Fruit fly (Drosophila melanogaster) whole organism, prepupa: ENCODE measurements around the gene CG17721.

Experiments used
- Blimp-1 ChIP-seq: fragments of 200-800 bp; sonication (Bioruptor generic); optimal IDR thresholded peaks from 3 replicates; lab custom pipeline; 2017; ENCODE audit warnings: missing biosample characterization, missing genetic modification characterization, mild to moderate bottlenecking, moderate library complexity, missing genetic modification reagents
- CG10631 ChIP-seq: fragments of 200-800 bp; sonication (Bioruptor generic); optimal IDR thresholded peaks from 2 replicates; lab custom pipeline; 2016; ENCODE audit warnings: missing biosample characterization, missing genetic modification characterization
- CG10669 ChIP-seq: fragments of 200-800 bp; sonication (Bioruptor generic); optimal IDR thresholded peaks from 3 replicates; lab custom pipeline; 2018; ENCODE audit warnings: missing biosample characterization, mild to moderate bottlenecking, missing genetic modification characterization, moderate library complexity
- CG11294 ChIP-seq: fragments of 200-800 bp; sonication (Bioruptor generic); IDR thresholded peaks from 2 replicates; pipeline ENCODE4 v1.3.6; 2022; ENCODE audit warnings: missing biosample characterization, missing genetic modification characterization
- CG11762 ChIP-seq: fragments of 200-800 bp; sonication (Bioruptor generic); optimal IDR thresholded peaks from 3 replicates; lab custom pipeline; 2016; ENCODE audit warnings: missing biosample characterization, missing genetic modification characterization; ENCODE audit not compliant: insufficient read depth
- CG11902 ChIP-seq: fragments of 200-800 bp; sonication (Bioruptor generic); optimal IDR thresholded peaks from 3 replicates; lab custom pipeline; 2016; ENCODE audit warnings: missing biosample characterization, missing genetic modification characterization
- CG15336 ChIP-seq: fragments of 200-800 bp; sonication (Bioruptor generic); IDR thresholded peaks from 2 replicates; pipeline ENCODE4 v1.3.6; 2022; ENCODE audit warnings: missing biosample characterization, missing genetic modification characterization
- CG1621 ChIP-seq: fragments of 200-800 bp; sonication (Bioruptor generic); optimal IDR thresholded peaks from 3 replicates; lab custom pipeline; 2018; ENCODE audit warnings: missing biosample characterization, mild to moderate bottlenecking, missing genetic modification characterization
- CG16779 ChIP-seq: fragments of 200-800 bp; sonication (Bioruptor generic); optimal IDR thresholded peaks from 3 replicates; lab custom pipeline; 2017; ENCODE audit warnings: missing biosample characterization, mild to moderate bottlenecking, missing genetic modification characterization
- CG3032 ChIP-seq: fragments of 200-800 bp; optimal IDR thresholded peaks from 2 replicates; lab custom pipeline; 2019; ENCODE audit warnings: missing biosample characterization, mild to moderate bottlenecking, missing genetic modification characterization, moderate library complexity
- CG31627 ChIP-seq: fragments of 200-800 bp; sonication (Bioruptor generic); optimal IDR thresholded peaks from 3 replicates; lab custom pipeline; 2016; ENCODE audit warnings: missing biosample characterization, missing genetic modification characterization
- CG32006 ChIP-seq: fragments of 200-800 bp; sonication (Bioruptor generic); optimal IDR thresholded peaks from 3 replicates; lab custom pipeline; 2017; ENCODE audit warnings: missing biosample characterization, mild to moderate bottlenecking, missing genetic modification characterization
- CG3919 ChIP-seq: fragments of 200-800 bp; sonication (Bioruptor generic); optimal IDR thresholded peaks from 3 replicates; lab custom pipeline; 2016; ENCODE audit warnings: missing biosample characterization, missing genetic modification characterization
- CG6163 ChIP-seq: fragments of 200-800 bp; sonication (Bioruptor generic); IDR thresholded peaks from 3 replicates; pipeline ENCODE4 v1.3.6; 2022; ENCODE audit warnings: missing biosample characterization, missing genetic modification characterization
- CG6276 ChIP-seq: fragments of 200-800 bp; sonication (Bioruptor generic); optimal IDR thresholded peaks from 2 replicates; lab custom pipeline; 2017; ENCODE audit warnings: missing biosample characterization, mild to moderate bottlenecking, missing genetic modification characterization
- CG6792 ChIP-seq: fragments of 200-800 bp; sonication (Bioruptor generic); optimal IDR thresholded peaks from 3 replicates; lab custom pipeline; 2016; ENCODE audit warnings: missing biosample characterization, missing genetic modification characterization
- CG6808 ChIP-seq: fragments of 200-800 bp; sonication (Bioruptor generic); optimal IDR thresholded peaks from 3 replicates; lab custom pipeline; 2017; ENCODE audit warnings: missing biosample characterization, missing genetic modification characterization, mild to moderate bottlenecking, moderate library complexity, missing genetic modification reagents
- CG7368 ChIP-seq: fragments of 200-800 bp; sonication (Bioruptor generic); optimal IDR thresholded peaks from 3 replicates; lab custom pipeline; 2016; ENCODE audit warnings: missing biosample characterization, missing genetic modification characterization
- CG8319 ChIP-seq: fragments of 200-800 bp; sonication (Bioruptor generic); optimal IDR thresholded peaks from 3 replicates; lab custom pipeline; 2016; ENCODE audit warnings: missing biosample characterization, missing genetic modification characterization
- CG8632 ChIP-seq: fragments of 200-800 bp; sonication (Bioruptor generic); optimal IDR thresholded peaks from 3 replicates; lab custom pipeline; 2016; ENCODE audit warnings: missing biosample characterization, missing genetic modification characterization
- CG9139 ChIP-seq: fragments of 200-800 bp; sonication (Bioruptor generic); optimal IDR thresholded peaks from 3 replicates; lab custom pipeline; 2017; ENCODE audit warnings: missing biosample characterization, mild to moderate bottlenecking, missing genetic modification characterization
- Eip75B ChIP-seq: fragments of 200-800 bp; sonication (Bioruptor generic); optimal IDR thresholded peaks from 3 replicates; lab custom pipeline; 2016; ENCODE audit warnings: missing biosample characterization, missing genetic modification characterization
- Eip93F ChIP-seq: fragments of 200-800 bp; sonication (Bioruptor generic); optimal IDR thresholded peaks from 2 replicates; lab custom pipeline; 2016; ENCODE audit warnings: missing biosample characterization, mild to moderate bottlenecking, missing genetic modification characterization
- Ets21C ChIP-seq: fragments of 200-800 bp; sonication (Bioruptor generic); optimal IDR thresholded peaks from 3 replicates; lab custom pipeline; 2016; ENCODE audit warnings: missing biosample characterization, missing genetic modification characterization
- Gug ChIP-seq: fragments of 200-800 bp; sonication (Bioruptor generic); IDR thresholded peaks from 2 replicates; pipeline ENCODE4 v1.3.6; 2022; ENCODE audit warnings: missing biosample characterization, missing genetic modification characterization
- Hr38 ChIP-seq: sonication (Bioruptor generic); optimal IDR thresholded peaks from 2 replicates; lab custom pipeline; 2016; ENCODE audit warnings: missing biosample characterization, missing genetic modification characterization
- Hr39 ChIP-seq: fragments of 200-800 bp; sonication (Bioruptor generic); optimal IDR thresholded peaks from 2 replicates; lab custom pipeline; 2016; ENCODE audit warnings: missing biosample characterization, missing genetic modification characterization
- Hr4 ChIP-seq: fragments of 200-800 bp; sonication (Bioruptor generic); optimal IDR thresholded peaks from 3 replicates; lab custom pipeline; 2016; ENCODE audit warnings: missing biosample characterization, missing genetic modification characterization
- OdsH ChIP-seq: fragments of 200-800 bp; sonication (Bioruptor generic); optimal IDR thresholded peaks from 3 replicates; lab custom pipeline; 2016; ENCODE audit warnings: missing biosample characterization, missing genetic modification characterization
- Smox ChIP-seq: fragments of 200-800 bp; sonication (Bioruptor generic); optimal IDR thresholded peaks from 3 replicates; lab custom pipeline; 2016; ENCODE audit warnings: missing biosample characterization, missing genetic modification characterization
- Sox102F ChIP-seq: fragments of 200-800 bp; sonication (Bioruptor generic); optimal IDR thresholded peaks from 2 replicates; lab custom pipeline; 2016; ENCODE audit warnings: missing biosample characterization, mild to moderate bottlenecking, missing genetic modification characterization
- Sox15 ChIP-seq: fragments of 200-800 bp; sonication (Bioruptor generic); optimal IDR thresholded peaks from 3 replicates; lab custom pipeline; 2016; ENCODE audit warnings: missing biosample characterization, missing genetic modification characterization
- achi ChIP-seq: fragments of 200-800 bp; sonication (Bioruptor generic); optimal IDR thresholded peaks from 3 replicates; lab custom pipeline; 2016; ENCODE audit warnings: missing biosample characterization, missing genetic modification characterization
- cyc ChIP-seq: fragments of 200-800 bp; sonication (Bioruptor generic); optimal IDR thresholded peaks from 3 replicates; lab custom pipeline; 2016; ENCODE audit warnings: missing biosample characterization, missing genetic modification characterization
- dac ChIP-seq: fragments of 200-800 bp; sonication (Bioruptor generic); optimal IDR thresholded peaks from 2 replicates; lab custom pipeline; 2017; ENCODE audit warnings: missing biosample characterization, mild to moderate bottlenecking, missing genetic modification characterization
- dsx ChIP-seq: fragments of 200-800 bp; optimal IDR thresholded peaks from 3 replicates; lab custom pipeline; 2019; ENCODE audit warnings: missing biosample characterization, mild to moderate bottlenecking, missing genetic modification characterization, moderate library complexity; ENCODE audit not compliant: poor library complexity, severe bottlenecking
- eg ChIP-seq: fragments of 200-800 bp; sonication (Bioruptor generic); IDR thresholded peaks from 3 replicates; pipeline ENCODE4 v1.3.6; 2022; ENCODE audit warnings: missing biosample characterization, missing genetic modification characterization
- fd59A ChIP-seq: fragments of 200-800 bp; sonication (Bioruptor generic); optimal IDR thresholded peaks from 2 replicates; lab custom pipeline; 2017; ENCODE audit warnings: missing biosample characterization, mild to moderate bottlenecking, missing genetic modification characterization, missing genetic modification reagents
- fd85E ChIP-seq: fragments of 200-800 bp; sonication (Bioruptor generic); optimal IDR thresholded peaks from 3 replicates; lab custom pipeline; 2016; ENCODE audit warnings: missing biosample characterization, missing genetic modification characterization
- net ChIP-seq: fragments of 200-800 bp; sonication (Bioruptor generic); optimal IDR thresholded peaks from 3 replicates; lab custom pipeline; 2016; ENCODE audit warnings: missing biosample characterization, missing genetic modification characterization
- pdm3 ChIP-seq: fragments of 200-800 bp; sonication (Bioruptor generic); optimal IDR thresholded peaks from 3 replicates; lab custom pipeline; 2016; ENCODE audit warnings: missing biosample characterization, missing genetic modification characterization
- salr ChIP-seq, 2 experiments: fragments of 200-800 bp; sonication (Bioruptor generic); optimal IDR thresholded peaks; 3 replicates each; lab custom pipeline; 2016 to 2018; ENCODE audit warnings: missing biosample characterization in 2 of 2, missing genetic modification characterization in 2 of 2, mild to moderate bottlenecking in 1 of 2
- ss ChIP-seq, 2 experiments: fragments of 200-800 bp; sonication (Bioruptor generic); optimal IDR thresholded peaks; 2 replicates in 1 of 2; 3 replicates in 1 of 2; lab custom pipeline; 2017 to 2018; ENCODE audit warnings: mild to moderate bottlenecking in 2 of 2, missing biosample characterization in 2 of 2, missing genetic modification characterization in 2 of 2, moderate library complexity in 1 of 2
- svp ChIP-seq: fragments of 200-800 bp; sonication (Bioruptor generic); peaks from one replicate; lab custom pipeline; 2016; ENCODE audit warnings: missing biosample characterization, missing genetic modification characterization
- vri ChIP-seq: fragments of 200-800 bp; sonication (Bioruptor generic); optimal IDR thresholded peaks from 3 replicates; lab custom pipeline; 2016; ENCODE audit warnings: missing biosample characterization, mild to moderate bottlenecking, missing genetic modification characterization

CG17721 gene

dm6 chr3R:11196648-11197388 lies 38.1 kb upstream of the CG17721 start (continued):
- TF ChIP-seq CG6808 (GFP tag; lab: Kevin White, UChicago), result peak; percentile 97
- peak; percentile 100 for TF ChIP-seq CG32006 (GFP tag; lab: Kevin White, UChicago)
- TF ChIP-seq CG8319 (GFP tag; lab: Kevin White, UChicago), result peak; percentile 94
- peak; percentile 95 for TF ChIP-seq CG31627
- TF ChIP-seq CG10669, result peak; percentile 96
- peak; percentile 97 for TF ChIP-seq CG6163
- peak; percentile 87 to 98 for TF ChIP-seq salr (GFP tag; optimal IDR thresholded peaks at IDR 0.05; lab: Kevin White, UChicago)
- peak; percentile 99 for TF ChIP-seq CG8632 (GFP tag; lab: Kevin White, UChicago)
- TF ChIP-seq Hr4, result peak; percentile 98
- TF ChIP-seq CG6792, result peak; percentile 96
- TF ChIP-seq Eip93F (GFP tag; lab: Kevin White, UChicago), result peak; percentile 85
- TF ChIP-seq CG3919 (GFP tag; lab: Kevin White, UChicago), result peak; percentile 97
- peak; percentile 92 for TF ChIP-seq Hr39
- peak in 1 of 2 experiments; percentile 99 for TF ChIP-seq ss (GFP tag; optimal IDR thresholded peaks at IDR 0.05; lab: Kevin White, UChicago)
- peak; percentile 97 for TF ChIP-seq pdm3 (GFP tag; lab: Kevin White, UChicago)
- peak; percentile 95 for TF ChIP-seq Sox15 (GFP tag; lab: Kevin White, UChicago)
- TF ChIP-seq fd85E (GFP tag; lab: Kevin White, UChicago), result peak; percentile 79
- TF ChIP-seq dac, result peak; percentile 97
- TF ChIP-seq Hr38 (GFP tag; lab: Kevin White, UChicago), result no peak
- TF ChIP-seq OdsH (GFP tag; lab: Kevin White, UChicago), result peak; percentile 98
- TF ChIP-seq, all 60 proteins: peak for 59

- TF ChIP-seq CG32006 (GFP tag; lab: Kevin White, UChicago), result no peak
- TF ChIP-seq Eip75B (GFP tag; lab: Kevin White, UChicago), result no peak
- TF ChIP-seq CG7368, result no peak
- TF ChIP-seq eg (GFP tag; lab: Robert Waterston, UW), result no peak
- no peak for TF ChIP-seq Gug (GFP tag; lab: Robert Waterston, UW)
- TF ChIP-seq CG3032 (tag; lab: Kevin White, UChicago), result no peak
- no peak for TF ChIP-seq cyc
- TF ChIP-seq, all 60 proteins: peak for 0
Measured at dm6 chr3R:11197389-11197716, 37.6 kb upstream of the CG17721 start, which contains the start of gene cu. cu (plus strand) TSS chr3R:11197592.

- TF ChIP-seq dsx (GFP tag; lab: Kevin White, UChicago) (peak; percentile 21), CG15336 (GFP tag; lab: Robert Waterston, UW) (no peak; the same call in 1 of the 2 replicates), dac (no peak), Hr4 (no peak), CG8319 (GFP tag; lab: Kevin White, UChicago) (no peak), CG6276 (GFP tag; lab: Kevin White, UChicago) (no peak), CG3032 (tag; lab: Kevin White, UChicago) (no peak), fd59A (GFP tag; lab: Kevin White, UChicago) (no peak), eg (GFP tag; lab: Robert Waterston, UW) (peak; percentile 41; the same call in 1 of the 3 replicates), fd85E (GFP tag; lab: Kevin White, UChicago) (no peak), CG8632 (GFP tag; lab: Kevin White, UChicago) (peak; percentile 6), CG11762 (GFP tag; lab: Kevin White, UChicago) (no peak), CG11294 (no peak), Ets21C (GFP tag; lab: Kevin White, UChicago) (no peak), CG7368 (no peak), CG10631 (GFP tag; lab: Kevin White, UChicago) (no peak), CG6792 (no peak), Sox102F (GFP tag; lab: Kevin White, UChicago) (no peak), CG1621 (tag; lab: Kevin White, UChicago) (no peak), svp (GFP tag; lab: Kevin White, UChicago) (peak; percentile 67), Blimp-1 (peak; percentile 25), CG32006 (GFP tag; lab: Kevin White, UChicago) (no peak), net (peak; percentile 7), pdm3 (GFP tag; lab: Kevin White, UChicago) (no peak), Smox (GFP tag; lab: Kevin White, UChicago) (no peak), CG11902 (GFP tag; lab: Kevin White, UChicago) (no peak), vri (GFP tag; lab: Kevin White, UChicago) (peak; percentile 63), CG10669 (no peak), CG31627 (no peak), CG16779 (tag; lab: Kevin White, UChicago) (no peak), CG9139 (GFP tag; lab: Kevin White, UChicago) (no peak), achi (GFP tag; lab: Kevin White, UChicago) (no peak), Eip75B (GFP tag; lab: Kevin White, UChicago) (no peak)
Measured at dm6 chr3R:11198062-11198472, 36.9 kb upstream of the CG17721 start.
